Worm (Caenorhabditis elegans) whole organism, young adult: ENCODE measurements around the gene F09E5.12.

Experiments used
- B0019.2 ChIP-seq: fragments of 200-800 bp; sonication (Bioruptor generic); conservative IDR thresholded peaks from 2 replicates; pipeline ENCODE4 v1.3.6; 2022; ENCODE audit warnings: missing genetic modification reagents, missing genetic modification characterization, missing compliant biosample characterization
- D2030.7 ChIP-seq: fragments of 200-800 bp; sonication (Bioruptor generic); IDR thresholded peaks from 2 replicates; pipeline ENCODE4 v1.3.6; 2022; ENCODE audit warnings: missing genetic modification reagents, missing genetic modification characterization, missing compliant biosample characterization
- F10E7.11 ChIP-seq: sonication (generic microtip); optimal IDR thresholded peaks from 2 replicates; lab custom pipeline; 2017; ENCODE audit warnings: mild to moderate bottlenecking, missing genetic modification characterization, moderate library complexity, missing compliant biosample characterization
- F33H1.4 ChIP-seq: fragments of 200-800 bp; sonication (Bioruptor generic); IDR thresholded peaks from 2 replicates; pipeline ENCODE4 v1.3.6; 2022; ENCODE audit warnings: missing genetic modification reagents, missing genetic modification characterization, missing compliant biosample characterization
- F49E8.2 ChIP-seq: sonication (generic microtip); optimal IDR thresholded peaks from 3 replicates; lab custom pipeline; 2017; ENCODE audit warnings: missing genetic modification characterization, mild to moderate bottlenecking, missing compliant biosample characterization, antibody characterized with exemption, moderate library complexity; ENCODE audit not compliant: insufficient read depth
- F55B11.4 ChIP-seq: sonication (generic microtip); optimal IDR thresholded peaks from 2 replicates; lab custom pipeline; 2016; ENCODE audit warnings: missing compliant biosample characterization, missing genetic modification characterization, borderline replicate concordance; ENCODE audit not compliant: insufficient read depth
- T07F8.4 ChIP-seq: sonication (generic microtip); optimal IDR thresholded peaks from 2 replicates; lab custom pipeline; 2016; ENCODE audit warnings: mild to moderate bottlenecking, missing genetic modification characterization, moderate library complexity, missing compliant biosample characterization
- T26A5.8 ChIP-seq: sonication (generic microtip); optimal IDR thresholded peaks from 2 replicates; lab custom pipeline; 2016; ENCODE audit warnings: missing genetic modification characterization, missing compliant biosample characterization
- Y79H2A.3 ChIP-seq: fragments of 200-800 bp; sonication (Bioruptor generic); conservative IDR thresholded peaks from 2 replicates; pipeline ENCODE4 v1.3.6; 2022; ENCODE audit warnings: missing genetic modification reagents, missing genetic modification characterization, missing compliant biosample characterization
- Y95B8A.8 ChIP-seq: fragments of 200-800 bp; sonication (Bioruptor generic); IDR thresholded peaks from 2 replicates; pipeline ENCODE4 v1.3.6; 2022; ENCODE audit warnings: missing genetic modification reagents, missing genetic modification characterization, missing compliant biosample characterization
- akir-1 ChIP-seq: fragments of 200-800 bp; sonication (Bioruptor generic); optimal IDR thresholded peaks from 2 replicates; lab custom pipeline; 2018; ENCODE audit warnings: mild to moderate bottlenecking, missing genetic modification characterization, moderate library complexity, missing compliant biosample characterization
- athp-1 ChIP-seq: sonication (generic microtip); optimal IDR thresholded peaks from 2 replicates; lab custom pipeline; 2017; ENCODE audit warnings: mild to moderate bottlenecking, missing genetic modification characterization, missing compliant biosample characterization
- attf-3 ChIP-seq: fragments of 200-800 bp; sonication (Bioruptor generic); conservative IDR thresholded peaks from 2 replicates; pipeline ENCODE4 v1.3.6; 2022; ENCODE audit warnings: missing genetic modification reagents, missing genetic modification characterization, missing compliant biosample characterization
- attf-5 ChIP-seq: fragments of 200-800 bp; sonication (Bioruptor generic); optimal IDR thresholded peaks from 2 replicates; lab custom pipeline; 2018; ENCODE audit warnings: mild to moderate bottlenecking, missing genetic modification characterization, missing compliant biosample characterization
- bed-1 ChIP-seq: fragments of 200-800 bp; sonication (Bioruptor generic); IDR thresholded peaks from 2 replicates; pipeline ENCODE4 v1.3.6; 2022; ENCODE audit warnings: missing genetic modification reagents, missing genetic modification characterization, missing compliant biosample characterization
- bed-2 ChIP-seq: fragments of 200-800 bp; sonication (Bioruptor generic); IDR thresholded peaks from 2 replicates; pipeline ENCODE4 v1.3.6; 2022; ENCODE audit warnings: missing genetic modification reagents, missing genetic modification characterization, missing compliant biosample characterization
- cebp-1 ChIP-seq, 2 experiments: fragments of 200-800 bp in 1 of 2; sonication (Bioruptor generic) in 1 of 2; sonication (generic microtip) in 1 of 2; IDR thresholded peaks in 1 of 2; optimal IDR thresholded peaks in 1 of 2; 2 replicates each; pipeline versions ENCODE4 v1.3.6 to Lab custom; 2017 to 2022; ENCODE audit warnings: missing compliant biosample characterization in 2 of 2, missing genetic modification characterization in 2 of 2, mild to moderate bottlenecking in 1 of 2, missing genetic modification reagents in 1 of 2, moderate library complexity in 1 of 2
- cebp-2 ChIP-seq: fragments of 200-800 bp; sonication (Bioruptor generic); IDR thresholded peaks from 2 replicates; pipeline ENCODE4 v1.3.6; 2022; ENCODE audit warnings: missing genetic modification characterization, missing compliant biosample characterization
- ceh-100 ChIP-seq: fragments of 200-800 bp; sonication (Bioruptor generic); IDR thresholded peaks from 2 replicates; pipeline ENCODE4 v1.3.6; 2022; ENCODE audit warnings: missing genetic modification reagents, missing genetic modification characterization, missing compliant biosample characterization
- dox-1 ChIP-seq: fragments of 200-800 bp; sonication (Bioruptor generic); IDR thresholded peaks from 2 replicates; pipeline ENCODE4 v1.3.6; 2022; ENCODE audit warnings: missing genetic modification reagents, missing genetic modification characterization, missing compliant biosample characterization
- dpl-1 ChIP-seq: fragments of 150-350 bp; optimal IDR thresholded peaks from 2 replicates; lab custom pipeline; 2014; ENCODE audit warnings: missing biosample characterization, missing genetic modification reagents, missing genetic modification characterization
- efl-1 ChIP-seq: fragments of 150-350 bp; optimal IDR thresholded peaks from 2 replicates; lab custom pipeline; 2014; ENCODE audit warnings: missing biosample characterization, missing genetic modification reagents, missing genetic modification characterization
- ekl-4 ChIP-seq: fragments of 200-800 bp; sonication (Bioruptor generic); IDR thresholded peaks from 2 replicates; pipeline ENCODE4 v1.3.6; 2022; ENCODE audit warnings: missing genetic modification reagents, missing genetic modification characterization, missing compliant biosample characterization
- ets-4 ChIP-seq: fragments of 200-800 bp; sonication (Bioruptor generic); optimal IDR thresholded peaks from 2 replicates; lab custom pipeline; 2018; ENCODE audit warnings: mild to moderate bottlenecking, missing genetic modification characterization, missing compliant biosample characterization
- him-1 ChIP-seq: sonication (generic microtip); optimal IDR thresholded peaks from 2 replicates; lab custom pipeline; 2016; ENCODE audit warnings: missing genotype, missing genetic modification reagents, missing genetic modification characterization, missing compliant biosample characterization
- hmg-20 ChIP-seq: fragments of 200-800 bp; sonication (Bioruptor generic); IDR thresholded peaks from 2 replicates; pipeline ENCODE4 v1.3.6; 2022; ENCODE audit warnings: missing genetic modification reagents, missing genetic modification characterization, missing compliant biosample characterization
- hrde-1 ChIP-seq: sonication (generic microtip); optimal IDR thresholded peaks from 2 replicates; lab custom pipeline; 2016; ENCODE audit warnings: missing genetic modification characterization, mild to moderate bottlenecking, missing compliant biosample characterization, moderate library complexity, missing genotype, missing genetic modification reagents, borderline replicate concordance
- hsf-1 ChIP-seq: fragments of 200-800 bp; sonication (Bioruptor generic); IDR thresholded peaks from 2 replicates; pipeline ENCODE4 v1.3.6; 2022; ENCODE audit warnings: missing genetic modification reagents, missing genetic modification characterization, missing compliant biosample characterization
- lag-1 ChIP-seq: fragments of 200-800 bp; sonication (Bioruptor generic); IDR thresholded peaks from 2 replicates; pipeline ENCODE4 v1.3.6; 2022; ENCODE audit warnings: missing genetic modification reagents, missing genetic modification characterization, missing compliant biosample characterization
- let-607 ChIP-seq, 2 experiments: fragments of 200-800 bp in 1 of 2; sonication (Bioruptor generic) in 1 of 2; sonication (generic microtip) in 1 of 2; optimal IDR thresholded peaks; 2 replicates each; lab custom pipeline; 2016 to 2018; ENCODE audit warnings: mild to moderate bottlenecking in 2 of 2, missing compliant biosample characterization in 2 of 2, missing genetic modification characterization in 2 of 2, moderate library complexity in 2 of 2, missing genotype in 1 of 2
- lin-26 ChIP-seq: fragments of 200-800 bp; sonication (Bioruptor generic); IDR thresholded peaks from 2 replicates; pipeline ENCODE4 v1.3.6; 2022; ENCODE audit warnings: missing genetic modification reagents, missing genetic modification characterization, missing compliant biosample characterization
- lin-40 ChIP-seq: sonication (generic microtip); optimal IDR thresholded peaks from 2 replicates; lab custom pipeline; 2016; ENCODE audit warnings: missing genetic modification characterization, mild to moderate bottlenecking, missing compliant biosample characterization, missing genotype, missing genetic modification reagents
- madf-6 ChIP-seq: fragments of 200-800 bp; sonication (Bioruptor generic); IDR thresholded peaks from 2 replicates; pipeline ENCODE4 v1.3.6; 2022; ENCODE audit warnings: missing genetic modification reagents, missing genetic modification characterization, missing compliant biosample characterization
- madf-8 ChIP-seq: fragments of 200-800 bp; sonication (Bioruptor generic); conservative IDR thresholded peaks from 2 replicates; pipeline ENCODE4 v1.3.6; 2022; ENCODE audit warnings: missing genetic modification reagents, missing genetic modification characterization, missing compliant biosample characterization
- nfya-1 ChIP-seq: sonication (generic microtip); optimal IDR thresholded peaks from 2 replicates; lab custom pipeline; 2017; ENCODE audit warnings: antibody characterized with exemption, missing compliant biosample characterization, missing genetic modification characterization, borderline replicate concordance; ENCODE audit not compliant: insufficient read depth
- nfya-2 ChIP-seq: fragments of 200-800 bp; sonication (Bioruptor generic); IDR thresholded peaks from 2 replicates; pipeline ENCODE4 v1.3.6; 2022; ENCODE audit warnings: missing genetic modification reagents, missing genetic modification characterization, missing compliant biosample characterization
- nhr-27 ChIP-seq: fragments of 200-800 bp; sonication (Bioruptor generic); optimal IDR thresholded peaks from 2 replicates; lab custom pipeline; 2018; ENCODE audit warnings: mild to moderate bottlenecking, missing genetic modification characterization, moderate library complexity, missing compliant biosample characterization
- nhr-80 ChIP-seq: sonication (generic microtip); optimal IDR thresholded peaks from 2 replicates; lab custom pipeline; 2016; ENCODE audit warnings: missing genetic modification characterization, missing compliant biosample characterization
- rcor-1 ChIP-seq: fragments of 200-800 bp; sonication (Bioruptor generic); IDR thresholded peaks from 2 replicates; pipeline ENCODE4 v1.3.6; 2022; ENCODE audit warnings: missing genetic modification reagents, missing genetic modification characterization, missing compliant biosample characterization
- rec-8 ChIP-seq, 2 experiments: sonication (generic microtip); optimal IDR thresholded peaks; 2 replicates each; lab custom pipeline; 2016; ENCODE audit warnings: mild to moderate bottlenecking in 2 of 2, missing genetic modification characterization in 2 of 2, missing genetic modification reagents in 2 of 2, missing genotype in 2 of 2, missing biosample characterization in 1 of 2, missing compliant biosample characterization in 1 of 2, moderate library complexity in 1 of 2
- sea-2 ChIP-seq: fragments of 200-800 bp; sonication (Bioruptor generic); IDR thresholded peaks from 2 replicates; pipeline ENCODE4 v1.3.6; 2022; ENCODE audit warnings: missing genetic modification characterization, missing compliant biosample characterization
- tbp1 ChIP-seq: fragments of 200-800 bp; sonication (Bioruptor generic); optimal IDR thresholded peaks from 2 replicates; lab custom pipeline; 2018; ENCODE audit warnings: mild to moderate bottlenecking, missing genetic modification characterization, missing compliant biosample characterization
- unc-130 ChIP-seq: sonication (generic microtip); optimal IDR thresholded peaks from 2 replicates; lab custom pipeline; 2016; ENCODE audit warnings: missing genetic modification reagents, missing genetic modification characterization, missing compliant biosample characterization
- ztf-28 ChIP-seq: fragments of 200-800 bp; sonication (Bioruptor generic); IDR thresholded peaks from 2 replicates; pipeline ENCODE4 v1.3.6; 2022; ENCODE audit warnings: missing genetic modification reagents, missing genetic modification characterization, missing compliant biosample characterization

Gene F09E5.12

DNA sequence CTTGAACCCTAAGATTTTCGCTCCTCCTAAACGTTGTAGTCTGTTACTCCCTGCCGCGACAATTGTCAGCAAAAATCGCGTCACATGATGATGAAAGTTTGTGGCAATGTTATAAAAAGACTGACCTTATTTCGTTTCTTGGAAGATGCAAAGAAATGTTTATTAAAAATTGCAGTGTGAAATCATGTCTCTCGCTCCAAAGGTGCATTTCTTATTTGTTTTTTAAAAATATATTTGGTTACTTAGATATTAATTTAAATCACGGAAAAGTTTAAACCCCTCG, 7.6 kb upstream of the F09E5.12 start:
- TF ChIP-seq ceh-100 (GFP tag; lab: Robert Waterston, UW) (no peak), lin-26 (0 out of 2 replicates have a peak, but pooled peaks have one; percentile 29), let-607 (tag; optimal IDR thresholded peaks at IDR 0.05; lab: Kevin White, UChicago) (peak in 1 of 2 experiments; percentile 5), bed-1 (no peak), dpl-1 (GFP tag; lab: Kevin White, UChicago) (no peak), nhr-80 (tag; lab: Kevin White, UChicago) (peak; percentile 16)

DNA sequence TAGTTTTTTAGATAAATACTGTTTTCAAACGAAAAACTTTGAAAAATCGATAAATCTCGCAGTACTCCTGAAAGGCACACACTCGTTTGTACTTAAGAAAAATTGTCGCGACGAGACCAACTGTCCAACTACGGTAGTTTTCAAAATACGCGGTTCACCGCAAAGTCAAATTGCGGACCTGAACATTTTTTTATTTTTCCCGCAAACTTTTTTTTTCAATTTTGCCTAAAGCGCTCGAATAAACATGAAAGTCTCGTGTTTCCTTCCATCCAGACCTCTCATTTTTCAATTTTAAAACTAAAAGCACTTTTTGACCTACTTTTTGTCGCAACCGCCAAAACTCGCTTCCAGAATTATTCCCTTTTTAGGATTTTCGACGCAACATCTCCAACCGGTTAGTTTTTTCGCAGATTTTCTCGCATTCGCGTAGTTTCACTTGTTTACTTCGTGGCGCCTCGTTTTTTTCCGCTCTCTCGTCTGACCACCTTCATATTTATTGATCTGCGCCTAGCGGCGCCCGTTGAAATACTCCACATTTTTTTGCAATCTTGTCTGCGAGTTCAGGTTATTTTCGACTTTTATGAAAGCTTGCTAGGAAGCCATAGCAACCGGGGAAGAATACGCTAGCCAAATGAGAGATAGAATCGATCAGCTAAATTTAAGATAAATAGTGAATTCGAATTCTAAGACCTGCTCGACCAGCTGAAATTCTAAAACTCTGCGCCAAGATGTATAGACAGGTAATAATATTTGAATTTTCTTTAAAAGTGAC, 7.1 kb upstream of the F09E5.12 start, which contains the start of gene prdx-2:
TSS of gene prdx-2 (plus strand) at position 729 of the 772 bp plus-strand sequence.
- TF ChIP-seq madf-8 (GFP tag; lab: Robert Waterston, UW), result peak; percentile 89
- TF ChIP-seq rcor-1 (GFP tag; lab: Robert Waterston, UW), result peak; percentile 67
- TF ChIP-seq sea-2 (GFP tag; lab: Robert Waterston, UW), result no peak
- TF ChIP-seq T07F8.4, result no peak
- TF ChIP-seq dox-1 (GFP tag; lab: Robert Waterston, UW), result peak; percentile 82
- TF ChIP-seq attf-5 (GFP tag; lab: Kevin White, UChicago), result no peak
- no peak for TF ChIP-seq attf-3 (GFP tag; lab: Robert Waterston, UW)
- TF ChIP-seq B0019.2 (GFP tag; lab: Robert Waterston, UW), result peak; percentile 73
- peak; percentile 16 for TF ChIP-seq F49E8.2 (tag; lab: Kevin White, UChicago)
- no peak for TF ChIP-seq hrde-1 (tag; lab: Kevin White, UChicago)
- TF ChIP-seq tbp1 (GFP tag; lab: Kevin White, UChicago), result peak; percentile 59
- TF ChIP-seq rec-8 (tag; optimal IDR thresholded peaks at IDR 0.05; lab: Kevin White, UChicago), result no peak
- TF ChIP-seq nfya-2, result no peak
- no peak for TF ChIP-seq cebp-2 (GFP tag; lab: Robert Waterston, UW)
- TF ChIP-seq F10E7.11 (tag; lab: Kevin White, UChicago), result no peak
- TF ChIP-seq F33H1.4, result peak; percentile 90
- TF ChIP-seq F55B11.4 (tag; lab: Kevin White, UChicago), result no peak
- TF ChIP-seq akir-1, result no peak
- peak; percentile 87 for TF ChIP-seq efl-1
- no peak for TF ChIP-seq Y79H2A.3 (GFP tag; lab: Robert Waterston, UW)
- no peak for TF ChIP-seq lin-40 (tag; lab: Kevin White, UChicago)
- no peak for TF ChIP-seq ets-4 (GFP tag; lab: Kevin White, UChicago)
- TF ChIP-seq ekl-4 (GFP tag; lab: Robert Waterston, UW), result peak; percentile 70; the same call in 1 of the 2 replicates
- TF ChIP-seq Y95B8A.8 (GFP tag; lab: Robert Waterston, UW), result peak; percentile 67; the same call in 1 of the 2 replicates
- no peak for TF ChIP-seq bed-2 (GFP tag; lab: Robert Waterston, UW)
- TF ChIP-seq nfya-1 (tag; lab: Kevin White, UChicago), result no peak
- no peak for TF ChIP-seq cebp-1 (GFP tag; IDR thresholded peaks at IDR 0.05; lab: Robert Waterston, UW)
- TF ChIP-seq cebp-1 (tag; optimal IDR thresholded peaks at IDR 0.05; lab: Kevin White, UChicago), result no peak
- TF ChIP-seq D2030.7, result peak; percentile 89
- TF ChIP-seq T26A5.8, result no peak
- TF ChIP-seq hmg-20, result no peak
- TF ChIP-seq dpl-1 (GFP tag; lab: Kevin White, UChicago), result peak; percentile 77
- peak; percentile 74 for TF ChIP-seq hsf-1 (GFP tag; lab: Robert Waterston, UW)
- peak; percentile 44 for TF ChIP-seq athp-1 (tag; lab: Kevin White, UChicago)
- peak; percentile 37 for TF ChIP-seq unc-130 (GFP tag; lab: Kevin White, UChicago)
- no peak for TF ChIP-seq nhr-27 (tag; lab: Kevin White, UChicago)
- no peak for TF ChIP-seq lag-1 (GFP tag; lab: Robert Waterston, UW)
- 0 out of 2 replicates have a peak, but pooled peaks have one; percentile 4 for TF ChIP-seq ztf-28
- peak; percentile 96 for TF ChIP-seq madf-6
- peak; percentile 25 for TF ChIP-seq him-1 (tag; lab: Kevin White, UChicago)
